Worm (Caenorhabditis elegans) whole organism, late embryonic: ENCODE data around the gene dsl-3.
"Not testable (repeated sequence)": the region's sequence is repeated elsewhere in the genome, so short reads cannot be mapped to it uniquely, and the experiment has no call there.

Experiments used
- F13H6.1 ChIP-seq: sonication (generic microtip); optimal IDR thresholded peaks from 2 replicates; lab custom pipeline; 2016; ENCODE audit warnings: missing genetic modification characterization, missing compliant biosample characterization
- K09A11.1 ChIP-seq: sonication (generic microtip); optimal IDR thresholded peaks from 2 replicates; lab custom pipeline; 2017; ENCODE audit warnings: antibody characterized with exemption, mild to moderate bottlenecking, missing genetic modification characterization, missing compliant biosample characterization; ENCODE audit not compliant: insufficient read depth
- Y22D7AL.16 ChIP-seq: sonication (generic microtip); optimal IDR thresholded peaks from 2 replicates; lab custom pipeline; 2016; ENCODE audit warnings: missing genetic modification characterization, missing compliant biosample characterization
- ahr-1 ChIP-seq: sonication (generic microtip); optimal IDR thresholded peaks from 2 replicates; lab custom pipeline; 2016; ENCODE audit warnings: missing genetic modification characterization, missing compliant biosample characterization
- ceh-18 ChIP-seq: sonication (generic microtip); optimal IDR thresholded peaks from 2 replicates; lab custom pipeline; 2016; ENCODE audit warnings: missing genetic modification characterization, missing compliant biosample characterization
- ceh-19 ChIP-seq: fragments of 200-800 bp; sonication (Bioruptor generic); optimal IDR thresholded peaks from 2 replicates; lab custom pipeline; 2018; ENCODE audit warnings: mild to moderate bottlenecking, missing genetic modification characterization, missing compliant biosample characterization
- ceh-2 ChIP-seq: sonication (generic microtip); optimal IDR thresholded peaks from 2 replicates; lab custom pipeline; 2016; ENCODE audit warnings: missing genotype, missing genetic modification characterization, missing compliant biosample characterization
- ceh-22 ChIP-seq: sonication (generic microtip); optimal IDR thresholded peaks from 2 replicates; lab custom pipeline; 2017; ENCODE audit warnings: missing biosample characterization, missing genetic modification characterization
- ceh-30 ChIP-seq: fragments of 150-350 bp; optimal IDR thresholded peaks from 2 replicates; lab custom pipeline; 2014; ENCODE audit warnings: missing biosample characterization, missing genetic modification characterization
- ceh-34 ChIP-seq: sonication (generic microtip); optimal IDR thresholded peaks from 2 replicates; lab custom pipeline; 2016; ENCODE audit warnings: mild to moderate bottlenecking, missing genetic modification characterization, missing compliant biosample characterization
- ceh-45 ChIP-seq: fragments of 200-800 bp; sonication (Bioruptor generic); IDR thresholded peaks from 2 replicates; pipeline ENCODE4 v1.3.6; 2022; ENCODE audit warnings: missing genetic modification reagents, missing genetic modification characterization, missing compliant biosample characterization
- ceh-48 ChIP-seq: sonication (generic microtip); optimal IDR thresholded peaks from 2 replicates; lab custom pipeline; 2016; ENCODE audit warnings: missing genetic modification characterization, inconsistent platforms, missing compliant biosample characterization
- ceh-9 ChIP-seq: sonication (generic microtip); optimal IDR thresholded peaks from 2 replicates; lab custom pipeline; 2016; ENCODE audit warnings: mild to moderate bottlenecking, missing genetic modification characterization, inconsistent platforms, missing compliant biosample characterization
- che-1 ChIP-seq: sonication (generic microtip); optimal IDR thresholded peaks from 2 replicates; lab custom pipeline; 2016; ENCODE audit warnings: mild to moderate bottlenecking, missing genetic modification characterization, missing compliant biosample characterization
- dmd-4 ChIP-seq: sonication (generic microtip); optimal IDR thresholded peaks from 2 replicates; lab custom pipeline; 2016; ENCODE audit warnings: borderline replicate concordance, missing genetic modification characterization, missing compliant biosample characterization
- dve-1 ChIP-seq: sonication (generic microtip); optimal IDR thresholded peaks from 2 replicates; lab custom pipeline; 2017; ENCODE audit warnings: antibody characterized with exemption, mild to moderate bottlenecking, missing genetic modification characterization, missing compliant biosample characterization
- ets-4 ChIP-seq: sonication (generic microtip); optimal IDR thresholded peaks from 2 replicates; lab custom pipeline; 2016; ENCODE audit warnings: missing genetic modification characterization, missing compliant biosample characterization
- eyg-1 ChIP-seq: sonication (generic microtip); optimal IDR thresholded peaks from 2 replicates; lab custom pipeline; 2016; ENCODE audit warnings: missing genotype, missing genetic modification characterization, missing compliant biosample characterization
- fkh-6 ChIP-seq: sonication (generic microtip); optimal IDR thresholded peaks from 2 replicates; lab custom pipeline; 2016; ENCODE audit warnings: missing genetic modification characterization, missing compliant biosample characterization
- gmeb-2 ChIP-seq: sonication (generic microtip); optimal IDR thresholded peaks from 2 replicates; lab custom pipeline; 2016; ENCODE audit warnings: missing genetic modification characterization, inconsistent platforms, missing compliant biosample characterization
- hlh-13 ChIP-seq: fragments of 200-800 bp; sonication (Bioruptor generic); optimal IDR thresholded peaks from 2 replicates; lab custom pipeline; 2018; ENCODE audit warnings: mild to moderate bottlenecking, missing genetic modification characterization, missing compliant biosample characterization
- hlh-30 ChIP-seq: sonication (generic microtip); optimal IDR thresholded peaks from 2 replicates; lab custom pipeline; 2017; ENCODE audit warnings: antibody characterized with exemption, missing genetic modification characterization, missing compliant biosample characterization; ENCODE audit not compliant: insufficient read depth
- hlh-8 ChIP-seq: sonication (generic microtip); optimal IDR thresholded peaks from 2 replicates; lab custom pipeline; 2016; ENCODE audit warnings: missing genotype, missing genetic modification characterization, missing compliant biosample characterization
- lim-6 ChIP-seq: sonication (generic microtip); optimal IDR thresholded peaks from 2 replicates; lab custom pipeline; 2016; ENCODE audit warnings: missing genetic modification characterization, missing compliant biosample characterization
- lin-11 ChIP-seq: fragments of 200-800 bp; sonication (Bioruptor generic); optimal IDR thresholded peaks from 2 replicates; lab custom pipeline; 2018; ENCODE audit warnings: mild to moderate bottlenecking, missing genetic modification characterization, missing compliant biosample characterization
- madf-2 ChIP-seq: sonication (generic microtip); optimal IDR thresholded peaks from 2 replicates; lab custom pipeline; 2017; ENCODE audit warnings: missing genetic modification characterization, missing compliant biosample characterization
- nhr-232 ChIP-seq: sonication (generic microtip); optimal IDR thresholded peaks from 2 replicates; lab custom pipeline; 2016; ENCODE audit warnings: missing genetic modification characterization, missing compliant biosample characterization
- npax-4 ChIP-seq: sonication (generic microtip); optimal IDR thresholded peaks from 2 replicates; lab custom pipeline; 2016; ENCODE audit warnings: missing genetic modification characterization, missing compliant biosample characterization
- pag-3 ChIP-seq: sonication (generic microtip); optimal IDR thresholded peaks from 2 replicates; lab custom pipeline; 2016; ENCODE audit warnings: missing compliant biosample characterization, missing genetic modification characterization, borderline replicate concordance
- pat-9 ChIP-seq: fragments of 200-800 bp; sonication (Bioruptor generic); optimal IDR thresholded peaks from 2 replicates; lab custom pipeline; 2018; ENCODE audit warnings: mild to moderate bottlenecking, missing genetic modification characterization, moderate library complexity, missing compliant biosample characterization
- pax-1 ChIP-seq: fragments of 150-350 bp; optimal IDR thresholded peaks from 2 replicates; lab custom pipeline; 2014; ENCODE audit warnings: missing biosample characterization, missing genetic modification characterization
- pha-2 ChIP-seq: sonication (generic microtip); optimal IDR thresholded peaks from 2 replicates; lab custom pipeline; 2017; ENCODE audit warnings: mild to moderate bottlenecking, missing genetic modification characterization, missing compliant biosample characterization
- ref-2 ChIP-seq: sonication (generic microtip); optimal IDR thresholded peaks from 2 replicates; lab custom pipeline; 2016; ENCODE audit warnings: missing genetic modification characterization, missing compliant biosample characterization
- sox-4 ChIP-seq: sonication (generic microtip); optimal IDR thresholded peaks from 2 replicates; lab custom pipeline; 2017; ENCODE audit warnings: mild to moderate bottlenecking, missing genetic modification characterization, inconsistent platforms, missing compliant biosample characterization
- syd-9 ChIP-seq: sonication (generic microtip); optimal IDR thresholded peaks from 2 replicates; lab custom pipeline; 2016; ENCODE audit warnings: mild to moderate bottlenecking, missing genetic modification characterization, moderate library complexity, missing compliant biosample characterization
- tbx-2 ChIP-seq: sonication (generic microtip); optimal IDR thresholded peaks from 2 replicates; lab custom pipeline; 2016; ENCODE audit warnings: missing genetic modification characterization, missing compliant biosample characterization
- tbx-7 ChIP-seq: sonication (generic microtip); optimal IDR thresholded peaks from 2 replicates; lab custom pipeline; 2016; ENCODE audit warnings: missing genotype, missing genetic modification characterization, missing compliant biosample characterization
- ttx-3 ChIP-seq: sonication (generic microtip); optimal IDR thresholded peaks from 2 replicates; lab custom pipeline; 2016; ENCODE audit warnings: missing genetic modification reagents, missing genetic modification characterization, missing compliant biosample characterization
- unc-3 ChIP-seq, 2 experiments: fragments of 200-800 bp in 1 of 2; sonication (Bioruptor generic) in 1 of 2; sonication (generic microtip) in 1 of 2; conservative IDR thresholded peaks in 1 of 2; optimal IDR thresholded peaks in 1 of 2; 2 replicates each; pipeline versions ENCODE4 v1.3.6 to Lab custom; 2016 to 2022; ENCODE audit warnings: missing compliant biosample characterization in 2 of 2, missing genetic modification characterization in 2 of 2, missing genetic modification reagents in 1 of 2
- unc-42 ChIP-seq: sonication (generic microtip); optimal IDR thresholded peaks from 2 replicates; lab custom pipeline; 2016; ENCODE audit warnings: missing genotype, missing genetic modification characterization, missing compliant biosample characterization

dsl-3 gene

ce11 chrIV:1609973-1610372, at the start of gene dsl-3:
Gene dsl-3 (plus strand): TSS chrIV:1610273.
- not testable (repeated sequence) for TF ChIP-seq ceh-2 (tag; lab: Kevin White, UChicago); K09A11.1; hlh-13

DNA sequence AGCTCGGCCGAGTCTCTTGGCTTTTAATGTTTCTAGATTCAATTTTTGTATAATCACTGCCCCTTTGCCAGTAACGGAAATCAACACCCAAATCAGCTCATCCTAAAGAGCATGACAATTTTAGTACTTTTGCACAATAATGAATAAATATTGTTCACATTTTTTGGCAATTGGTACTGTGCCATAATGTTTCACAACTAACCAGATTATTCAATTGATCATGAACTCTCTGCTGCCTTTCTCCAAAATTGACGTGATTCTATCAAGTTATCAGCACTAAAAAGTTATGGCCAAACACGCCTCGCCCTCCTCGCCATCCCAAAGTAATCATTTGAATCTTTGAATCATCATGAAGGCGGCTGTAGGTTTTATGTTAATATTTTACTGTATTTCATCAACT, 48.2 kb upstream of the dsl-3 start, which contains the start of gene hpo-6:
TSS of gene hpo-6 (plus strand) at position 301 of the 400 bp plus-strand sequence.
- TF ChIP-seq tbx-7 = no peak
- no peak for TF ChIP-seq sox-4 (tag; lab: Kevin White, UChicago)
- no peak for TF ChIP-seq nhr-232 (tag; lab: Kevin White, UChicago)
- TF ChIP-seq ceh-48 (tag; lab: Kevin White, UChicago) = no peak
- no peak for TF ChIP-seq fkh-6 (tag; lab: Kevin White, UChicago)
- no peak for TF ChIP-seq lim-6 (tag; lab: Kevin White, UChicago)
- no peak for TF ChIP-seq ceh-9 (tag; lab: Kevin White, UChicago)
- no peak for TF ChIP-seq syd-9
- no peak for TF ChIP-seq ets-4 (tag; lab: Kevin White, UChicago)
- no peak for TF ChIP-seq tbx-2
- TF ChIP-seq dmd-4 (tag; lab: Kevin White, UChicago) = no peak
- no peak for TF ChIP-seq F13H6.1 (tag; lab: Kevin White, UChicago)
- no peak for TF ChIP-seq Y22D7AL.16 (tag; lab: Kevin White, UChicago)
- no peak for TF ChIP-seq che-1 (tag; lab: Kevin White, UChicago)
- no peak for TF ChIP-seq ceh-18 (tag; lab: Kevin White, UChicago)
- no peak for TF ChIP-seq pat-9

DNA sequence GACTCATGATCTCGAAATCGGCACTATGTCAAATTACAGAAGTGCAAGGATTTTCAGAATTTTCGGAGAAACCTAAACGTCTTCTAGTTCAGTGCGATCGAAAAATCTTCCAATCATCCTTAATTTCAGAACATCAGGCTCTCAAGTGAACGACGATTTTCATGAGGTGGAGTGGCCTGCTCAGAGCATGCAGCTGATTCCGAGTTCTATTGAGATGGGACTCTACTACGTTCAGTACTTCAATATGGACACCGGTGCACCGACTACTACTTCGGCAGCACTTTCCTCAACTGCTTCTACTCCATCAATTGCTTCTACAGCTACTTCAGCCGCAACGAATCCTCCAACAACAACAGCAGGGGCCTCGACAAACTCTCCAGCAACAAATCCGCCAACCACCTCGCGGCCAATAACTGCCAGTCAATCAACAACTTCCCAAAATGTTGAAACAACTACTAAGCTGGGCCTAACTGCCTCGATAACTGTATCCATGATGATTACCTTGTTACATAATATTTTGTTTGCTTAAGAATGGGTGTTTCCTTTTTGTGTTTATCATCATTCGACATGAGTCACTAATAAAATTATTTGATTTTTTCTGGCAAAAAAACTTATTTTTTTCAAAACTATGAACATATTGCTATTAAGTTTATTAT, 46.5 kb upstream of the dsl-3 start, which contains the start of gene Y41D4B.15:
TSS of gene Y41D4B.15 (plus strand) at position 606 of the 656 bp plus-strand sequence.
- no peak for TF ChIP-seq ref-2
- no peak for TF ChIP-seq lin-11 (tag; lab: Kevin White, UChicago)
- no peak for TF ChIP-seq ceh-2 (tag; lab: Kevin White, UChicago)
- TF ChIP-seq ceh-45 (GFP tag; lab: Robert Waterston, UW) = no peak
- TF ChIP-seq ceh-18 (tag; lab: Kevin White, UChicago) = no peak
- TF ChIP-seq madf-2 (tag; lab: Kevin White, UChicago) = no peak
- no peak for TF ChIP-seq fkh-6 (tag; lab: Kevin White, UChicago)
- TF ChIP-seq dve-1 (tag; lab: Kevin White, UChicago) = no peak
- no peak for TF ChIP-seq ahr-1 (tag; lab: Kevin White, UChicago)
- TF ChIP-seq ttx-3 (tag; lab: Kevin White, UChicago) = no peak
- TF ChIP-seq unc-42 (tag; lab: Kevin White, UChicago) = no peak
- TF ChIP-seq gmeb-2 (tag; lab: Kevin White, UChicago) = no peak
- TF ChIP-seq ceh-34 (tag; lab: Kevin White, UChicago) = no peak
- no peak for TF ChIP-seq eyg-1 (tag; lab: Kevin White, UChicago)
- TF ChIP-seq, all 69 proteins: peak for 0

DNA sequence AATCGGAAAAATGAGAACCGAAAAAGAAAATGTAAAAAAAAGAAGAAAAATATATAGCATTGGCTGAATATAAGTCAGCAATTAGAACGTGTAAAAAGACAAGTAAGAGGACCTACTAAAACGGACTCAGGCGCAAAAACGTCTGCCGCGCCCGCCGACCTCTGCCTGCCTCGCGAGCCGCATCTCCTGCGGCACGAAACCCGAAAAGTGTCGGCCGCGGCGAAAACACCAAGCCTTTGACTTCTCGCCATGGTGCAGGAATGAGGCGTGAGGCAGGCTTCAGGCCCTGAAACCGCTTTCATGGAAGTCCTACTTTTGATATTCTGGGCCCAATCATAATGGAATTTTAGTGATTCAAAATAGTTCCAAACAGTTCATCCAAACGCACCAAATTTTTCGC, 44.3 kb upstream of the dsl-3 start:
- no peak for TF ChIP-seq pha-2 (tag; lab: Kevin White, UChicago)
- no peak for TF ChIP-seq lim-6 (tag; lab: Kevin White, UChicago)
- TF ChIP-seq hlh-8 = no peak
- no peak for TF ChIP-seq tbx-2
- no peak for TF ChIP-seq ceh-9 (tag; lab: Kevin White, UChicago)
- no peak for TF ChIP-seq ahr-1 (tag; lab: Kevin White, UChicago)
- no peak for TF ChIP-seq pax-1 (tag; lab: Kevin White, UChicago)
- TF ChIP-seq unc-42 (tag; lab: Kevin White, UChicago) = no peak
- TF ChIP-seq hlh-30 (tag; lab: Kevin White, UChicago) = no peak
- TF ChIP-seq unc-3 (GFP tag; conservative IDR thresholded peaks at IDR 0.05; lab: Robert Waterston, UW) = no peak
- no peak for TF ChIP-seq unc-3 (tag; optimal IDR thresholded peaks at IDR 0.05; lab: Kevin White, UChicago)
- TF ChIP-seq lin-11 (tag; lab: Kevin White, UChicago) = no peak
- no peak for TF ChIP-seq ceh-19 (GFP tag; lab: Kevin White, UChicago)
- TF ChIP-seq che-1 (tag; lab: Kevin White, UChicago) = no peak
- no peak for TF ChIP-seq ceh-30 (tag; lab: Kevin White, UChicago)
- TF ChIP-seq pag-3 (tag; lab: Kevin White, UChicago) = no peak
- no peak for TF ChIP-seq npax-4
- no peak for TF ChIP-seq ceh-22 (tag; lab: Kevin White, UChicago)
- no peak for TF ChIP-seq nhr-232 (tag; lab: Kevin White, UChicago)
